Worm (Caenorhabditis elegans): ENCODE measurements around the gene asns-1.
"Not testable (repeated sequence)": the region's sequence is repeated elsewhere in the genome, so short reads cannot be mapped to it uniquely, and the experiment has no call there.

DNA sequence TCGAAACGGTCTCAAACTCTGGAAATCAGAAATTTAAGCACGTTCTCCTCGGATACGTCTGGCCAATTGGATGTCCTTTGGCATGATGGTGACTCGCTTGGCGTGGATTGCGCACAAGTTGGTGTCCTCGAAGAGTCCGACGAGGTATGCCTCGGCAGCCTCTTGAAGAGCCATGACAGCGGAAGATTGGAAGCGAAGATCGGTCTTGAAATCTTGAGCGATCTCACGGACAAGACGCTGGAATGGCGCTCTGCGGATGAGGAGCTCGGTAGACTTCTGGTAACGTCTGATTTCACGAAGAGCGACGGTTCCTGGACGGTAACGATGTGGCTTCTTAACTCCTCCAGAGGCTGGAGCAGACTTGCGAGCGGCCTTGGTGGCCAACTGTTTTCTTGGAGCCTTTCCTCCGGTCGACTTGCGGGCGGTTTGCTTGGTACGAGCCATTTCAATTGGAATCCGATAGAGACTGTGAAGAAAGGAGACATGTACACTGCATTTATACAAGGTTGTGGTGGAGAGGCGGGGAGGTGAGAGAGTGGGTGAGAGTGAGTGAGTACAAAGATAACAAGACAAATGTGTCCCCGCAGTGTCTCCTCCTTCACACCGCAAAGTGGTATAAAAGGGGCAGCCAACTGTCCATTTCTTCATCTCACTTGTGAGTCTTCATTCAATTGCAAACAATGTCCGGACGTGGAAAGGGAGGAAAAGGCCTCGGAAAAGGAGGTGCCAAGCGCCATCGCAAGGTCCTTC lies 11.3 kb upstream of the asns-1 start, which contains the start of the genes his-6 and his-5:
- not testable (repeated sequence) for TF ChIP-seq ref-1 (GFP tag; conservative IDR thresholded peaks at IDR 0.05)
- peak; percentile 2 for TF ChIP-seq cog-1 (tag; optimal IDR thresholded peaks at IDR 0.05)
- TF ChIP-seq ztf-23 (GFP tag; IDR thresholded peaks at IDR 0.05): peak; percentile 73; the same call in 1 of the 2 replicates
- peak; percentile 72 for TF ChIP-seq flt-1 (GFP tag; IDR thresholded peaks at IDR 0.05)
